Worm (Caenorhabditis elegans) whole organism, L2 larva: ENCODE results near the gene ttr-39.

Experiments
- C34F6.9 ChIP-seq: fragments of 150-350 bp; optimal IDR thresholded peaks from 2 replicates; lab custom pipeline; 2014; ENCODE audit warnings: missing biosample characterization, missing genetic modification characterization
- R02D3.7 ChIP-seq: fragments of 150-350 bp; optimal IDR thresholded peaks from 2 replicates; lab custom pipeline; 2014; ENCODE audit warnings: missing biosample characterization, missing genetic modification characterization
- Y55F3AM.14 ChIP-seq: fragments of 200-800 bp; sonication (Bioruptor generic); optimal IDR thresholded peaks from 2 replicates; lab custom pipeline; 2018; ENCODE audit warnings: mild to moderate bottlenecking, missing genetic modification characterization, missing compliant biosample characterization
- ZK546.5 ChIP-seq: sonication (generic microtip); optimal IDR thresholded peaks from 2 replicates; lab custom pipeline; 2017; ENCODE audit warnings: missing biosample characterization, missing genetic modification characterization
- alr-1 ChIP-seq: fragments of 150-350 bp; optimal IDR thresholded peaks from 2 replicates; lab custom pipeline; 2014; ENCODE audit warnings: missing biosample characterization, missing genetic modification characterization
- ama-1 ChIP-seq: fragments of 150-350 bp; optimal IDR thresholded peaks from 2 replicates; lab custom pipeline; 2018; ENCODE audit warnings: inconsistent platforms
- blmp-1 ChIP-seq: sonication (generic microtip); optimal IDR thresholded peaks from 2 replicates; lab custom pipeline; 2017; ENCODE audit warnings: missing genetic modification characterization, mild to moderate bottlenecking, missing compliant biosample characterization, antibody characterized with exemption, moderate library complexity; ENCODE audit not compliant: insufficient read depth
- ceh-16 ChIP-seq: fragments of 150-350 bp; optimal IDR thresholded peaks from 2 replicates; lab custom pipeline; 2014; ENCODE audit warnings: missing biosample characterization, missing genetic modification characterization
- ceh-82 ChIP-seq: fragments of 150-350 bp; optimal IDR thresholded peaks from 2 replicates; lab custom pipeline; 2014; ENCODE audit warnings: missing biosample characterization, missing genetic modification characterization
- crh-2 ChIP-seq: sonication (generic microtip); optimal IDR thresholded peaks from 2 replicates; lab custom pipeline; 2017; ENCODE audit warnings: missing biosample characterization, missing genetic modification characterization
- dmd-4 ChIP-seq: sonication (generic microtip); optimal IDR thresholded peaks from 2 replicates; lab custom pipeline; 2017; ENCODE audit warnings: missing biosample characterization, missing genetic modification characterization
- elt-1 ChIP-seq: fragments of 150-350 bp; optimal IDR thresholded peaks from 2 replicates; lab custom pipeline; 2014; ENCODE audit warnings: missing biosample characterization, missing genetic modification characterization
- fos-1 ChIP-seq: fragments of 150-350 bp; optimal IDR thresholded peaks from 2 replicates; lab custom pipeline; 2014; ENCODE audit warnings: missing biosample characterization, missing genetic modification characterization
- lin-11 ChIP-seq: fragments of 150-350 bp; sonication (generic microtip); optimal IDR thresholded peaks from 2 replicates; lab custom pipeline; 2014; ENCODE audit warnings: missing biosample characterization, missing genetic modification characterization, inconsistent platforms, mixed read lengths
- lin-13 ChIP-seq: fragments of 150-350 bp; optimal IDR thresholded peaks from 2 replicates; lab custom pipeline; 2014; ENCODE audit warnings: missing biosample characterization, missing genetic modification reagents, missing genetic modification characterization
- lin-39 ChIP-seq: fragments of 150-350 bp; optimal IDR thresholded peaks from 2 replicates; lab custom pipeline; 2014; ENCODE audit warnings: missing biosample characterization, missing genetic modification reagents, missing genetic modification characterization
- mbf-1 ChIP-seq: sonication (generic microtip); optimal IDR thresholded peaks from 2 replicates; lab custom pipeline; 2017; ENCODE audit warnings: missing biosample characterization, missing genetic modification characterization
- mdl-1 ChIP-seq, 2 experiments: fragments of 150-350 bp in 1 of 2; sonication (generic microtip) in 1 of 2; optimal IDR thresholded peaks; 2 replicates each; lab custom pipeline; 2017; ENCODE audit warnings: missing biosample characterization in 2 of 2, missing genetic modification characterization in 2 of 2
- nhr-12 ChIP-seq: fragments of 150-350 bp; optimal IDR thresholded peaks from 2 replicates; lab custom pipeline; 2014; ENCODE audit warnings: missing biosample characterization, missing genetic modification characterization
- nhr-23 ChIP-seq: fragments of 150-350 bp; optimal IDR thresholded peaks from 2 replicates; lab custom pipeline; 2014; ENCODE audit warnings: missing biosample characterization, missing genetic modification reagents, missing genetic modification characterization
- nhr-237 ChIP-seq: fragments of 150-350 bp; optimal IDR thresholded peaks from 2 replicates; lab custom pipeline; 2014; ENCODE audit warnings: missing biosample characterization, missing genetic modification characterization
- nhr-25 ChIP-seq: fragments of 150-350 bp; sonication (generic microtip); optimal IDR thresholded peaks from 3 replicates; lab custom pipeline; 2014; ENCODE audit warnings: missing biosample characterization, missing genetic modification characterization
- nhr-6 ChIP-seq: fragments of 150-350 bp; optimal IDR thresholded peaks from 2 replicates; lab custom pipeline; 2014; ENCODE audit warnings: missing biosample characterization, missing genetic modification characterization
- nhr-77 ChIP-seq: fragments of 150-350 bp; optimal IDR thresholded peaks from 2 replicates; lab custom pipeline; 2014; ENCODE audit warnings: missing biosample characterization, missing genetic modification characterization
- peb-1 ChIP-seq: fragments of 150-350 bp; optimal IDR thresholded peaks from 2 replicates; lab custom pipeline; 2014; ENCODE audit warnings: missing biosample characterization, missing genetic modification characterization
- sem-4 ChIP-seq: fragments of 150-350 bp; optimal IDR thresholded peaks from 2 replicates; lab custom pipeline; 2014; ENCODE audit warnings: missing biosample characterization, missing genetic modification reagents, missing genetic modification characterization
- skn-1 ChIP-seq: sonication (generic microtip); optimal IDR thresholded peaks from 2 replicates; lab custom pipeline; 2017; ENCODE audit warnings: missing biosample characterization, missing genetic modification characterization
- sma-3 ChIP-seq: sonication (generic microtip); optimal IDR thresholded peaks from 2 replicates; lab custom pipeline; 2016; ENCODE audit warnings: missing genetic modification reagents, missing genetic modification characterization, missing compliant biosample characterization
- sma-9 ChIP-seq, 2 experiments: fragments of 150-350 bp in 1 of 2; sonication (generic microtip) in 1 of 2; optimal IDR thresholded peaks; 2 replicates each; lab custom pipeline; 2014 to 2016; ENCODE audit warnings: missing genetic modification characterization in 2 of 2, mild to moderate bottlenecking in 1 of 2, missing biosample characterization in 1 of 2, missing compliant biosample characterization in 1 of 2, missing genetic modification reagents in 1 of 2, moderate library complexity in 1 of 2
- snpc-4 ChIP-seq: fragments of 150-350 bp; optimal IDR thresholded peaks from 2 replicates; lab custom pipeline; 2014; ENCODE audit warnings: missing biosample characterization, missing genetic modification characterization
- unc-62 ChIP-seq: fragments of 150-350 bp; optimal IDR thresholded peaks from 2 replicates; lab custom pipeline; 2014; ENCODE audit warnings: missing biosample characterization, missing genetic modification reagents, missing genetic modification characterization
- ztf-1 ChIP-seq: fragments of 200-800 bp; sonication (Bioruptor generic); conservative IDR thresholded peaks from 2 replicates; pipeline ENCODE4 v1.3.6; 2022; ENCODE audit warnings: missing genetic modification characterization, missing compliant biosample characterization
- ztf-11 ChIP-seq: sonication (generic microtip); optimal IDR thresholded peaks from 2 replicates; lab custom pipeline; 2017; ENCODE audit warnings: missing biosample characterization, missing genetic modification characterization
- ztf-4 ChIP-seq: fragments of 150-350 bp; optimal IDR thresholded peaks from 2 replicates; lab custom pipeline; 2014; ENCODE audit warnings: missing biosample characterization, missing genetic modification characterization

Gene ttr-39

DNA sequence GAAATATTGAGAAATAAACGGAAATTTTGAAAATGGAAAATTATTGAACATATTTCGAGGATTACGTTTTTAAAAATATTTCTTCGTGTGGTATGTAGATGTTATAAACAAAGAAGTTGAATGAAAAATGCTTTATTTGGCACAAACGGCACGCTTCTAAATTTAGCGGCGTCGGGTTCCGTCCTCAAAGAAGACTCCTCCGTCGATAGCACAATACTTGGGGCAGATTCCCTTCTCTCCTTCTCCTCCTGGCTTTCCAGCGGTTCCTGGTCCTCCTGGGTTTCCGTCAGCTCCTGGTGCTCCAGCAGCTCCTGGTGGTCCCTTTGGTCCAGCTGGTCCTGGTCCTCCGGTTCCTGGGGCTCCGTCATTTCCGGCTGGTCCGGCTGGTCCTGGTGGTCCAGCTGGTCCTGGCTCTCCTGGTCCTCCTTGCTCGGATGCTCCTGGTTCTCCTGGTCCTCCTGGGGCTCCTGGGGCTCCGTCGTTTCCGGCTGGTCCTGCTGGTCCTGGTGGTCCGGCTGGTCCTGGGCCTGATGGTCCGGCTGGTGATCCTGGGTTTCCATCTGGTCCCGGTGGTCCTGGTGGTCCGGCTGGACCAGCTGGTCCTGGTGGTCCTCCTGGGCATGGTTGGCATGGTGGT is 5.2 kb downstream of the ttr-39 start, which contains the start of gene W01B6.8:
TSS of gene W01B6.8 (minus strand) at position 51 of the 637 bp plus-strand sequence.
- TF ChIP-seq sma-9 (GFP tag; optimal IDR thresholded peaks at IDR 0.05; lab: Kevin White, UChicago): no peak
- TF ChIP-seq sma-9 (tag; optimal IDR thresholded peaks at IDR 0.05; lab: Kevin White, UChicago): no peak
- no peak for TF ChIP-seq elt-1 (tag; lab: Kevin White, UChicago)
- TF ChIP-seq snpc-4 (tag; lab: Kevin White, UChicago): no peak
- no peak for TF ChIP-seq unc-62 (GFP tag; lab: Kevin White, UChicago)
- TF ChIP-seq R02D3.7: no peak
- no peak for TF ChIP-seq ceh-16 (tag; lab: Kevin White, UChicago)
- no peak for TF ChIP-seq ztf-11 (tag; lab: Kevin White, UChicago)
- TF ChIP-seq nhr-12 (tag; lab: Kevin White, UChicago): no peak
- no peak for TF ChIP-seq ZK546.5 (tag; lab: Kevin White, UChicago)
- TF ChIP-seq crh-2 (tag; lab: Kevin White, UChicago): no peak
- TF ChIP-seq sma-3 (GFP tag; lab: Kevin White, UChicago): no peak
- TF ChIP-seq C34F6.9: no peak
- TF ChIP-seq ztf-1 (GFP tag; lab: Robert Waterston, UW): no peak

DNA sequence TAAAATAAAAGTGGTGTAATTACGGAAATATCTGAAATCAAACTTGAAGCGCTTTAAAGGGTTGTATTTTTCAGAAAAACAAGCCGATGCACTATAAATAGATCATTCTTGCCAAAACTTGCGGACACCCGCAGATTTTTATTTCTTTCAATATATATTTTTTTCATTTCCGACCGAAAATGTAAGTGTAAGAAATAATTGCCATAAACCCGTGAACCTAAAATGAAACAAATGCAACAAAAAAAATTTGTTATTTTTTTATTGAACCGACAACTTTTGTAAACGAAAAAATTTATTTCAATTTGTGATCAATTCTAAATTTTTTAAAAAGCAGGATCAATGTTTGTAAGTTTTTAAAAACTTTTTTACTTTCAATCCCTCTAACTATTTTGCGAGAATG is 8.9 kb downstream of the ttr-39 start, which contains the start of gene W01B6.6:
TSS of gene W01B6.6 (plus strand) at position 301 of the 400 bp plus-strand sequence.
- TF ChIP-seq nhr-12 (tag; lab: Kevin White, UChicago) (no peak), sma-9 (GFP tag; optimal IDR thresholded peaks at IDR 0.05; lab: Kevin White, UChicago) (no peak), sma-9 (tag; optimal IDR thresholded peaks at IDR 0.05; lab: Kevin White, UChicago) (no peak), ztf-11 (tag; lab: Kevin White, UChicago) (no peak), mbf-1 (tag; lab: Kevin White, UChicago) (no peak), nhr-25 (no peak), lin-13 (no peak), R02D3.7 (no peak), blmp-1 (tag; lab: Kevin White, UChicago) (no peak), sem-4 (tag; lab: Kevin White, UChicago) (no peak), ama-1 (no peak), Y55F3AM.14 (GFP tag; lab: Kevin White, UChicago) (no peak), lin-11 (tag; lab: Kevin White, UChicago) (no peak), ceh-16 (tag; lab: Kevin White, UChicago) (no peak)

DNA sequence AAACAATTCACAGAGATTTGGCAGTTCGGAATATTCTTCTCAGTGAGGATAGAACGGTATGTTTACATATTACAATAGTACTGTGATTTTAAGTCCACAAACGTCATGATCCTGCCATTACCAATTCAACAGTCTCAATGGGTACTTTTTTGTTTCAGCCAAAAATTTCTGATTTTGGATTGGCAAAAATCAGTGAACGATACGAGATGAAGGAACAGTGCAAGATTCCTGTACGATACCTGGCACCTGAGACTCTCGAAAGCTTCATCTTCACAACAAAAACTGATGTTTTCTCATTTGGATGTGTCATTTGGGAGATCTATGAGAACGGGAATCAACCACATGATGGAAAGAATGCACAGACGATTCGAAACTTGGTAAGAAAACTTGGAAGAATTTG is 11.7 kb downstream of the ttr-39 start:
- TF ChIP-seq ZK546.5 (tag; lab: Kevin White, UChicago) (no peak), fos-1 (no peak), elt-1 (tag; lab: Kevin White, UChicago) (no peak), ztf-11 (tag; lab: Kevin White, UChicago) (no peak), nhr-6 (tag; lab: Kevin White, UChicago) (no peak), alr-1 (tag; lab: Kevin White, UChicago) (no peak), crh-2 (tag; lab: Kevin White, UChicago) (no peak), ztf-4 (tag; lab: Kevin White, UChicago) (no peak), sem-4 (tag; lab: Kevin White, UChicago) (no peak), ceh-16 (tag; lab: Kevin White, UChicago) (no peak), snpc-4 (tag; lab: Kevin White, UChicago) (no peak), lin-39 (tag; lab: Kevin White, UChicago) (no peak)
- TF ChIP-seq, all 48 proteins: peak for 0

DNA sequence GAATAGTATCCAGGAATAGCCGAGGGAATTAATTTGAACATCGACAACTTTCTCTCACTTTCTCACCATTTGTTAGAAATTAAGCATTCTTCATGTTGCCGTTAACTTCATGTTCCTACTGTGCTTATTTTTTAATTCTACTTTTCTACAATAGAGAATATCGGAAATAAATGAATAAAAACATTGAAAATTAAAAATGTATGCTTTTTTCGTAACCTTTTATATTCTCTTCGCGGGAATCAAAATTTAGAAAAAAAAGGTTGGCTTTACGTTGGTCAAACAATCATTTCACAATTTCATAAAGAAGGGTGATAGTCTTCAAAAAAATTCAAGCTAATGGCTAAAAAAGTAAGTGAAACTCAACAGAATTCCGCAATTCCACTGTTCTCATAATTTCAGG is 13.8 kb downstream of the ttr-39 start, which contains the start of gene W01B6.5:
TSS of gene W01B6.5 (plus strand) at position 301 of the 400 bp plus-strand sequence.
- no peak for TF ChIP-seq unc-62 (GFP tag; lab: Kevin White, UChicago)
- TF ChIP-seq nhr-77 (tag; lab: Kevin White, UChicago): no peak
- TF ChIP-seq Y55F3AM.14 (GFP tag; lab: Kevin White, UChicago): no peak
- no peak for TF ChIP-seq nhr-23
- TF ChIP-seq nhr-237 (tag; lab: Kevin White, UChicago): no peak
- no peak for TF ChIP-seq ztf-11 (tag; lab: Kevin White, UChicago)
- TF ChIP-seq mdl-1 (tag; optimal IDR thresholded peaks at IDR 0.05; lab: Kevin White, UChicago): no peak
- no peak for TF ChIP-seq ceh-82
- no peak for TF ChIP-seq dmd-4 (tag; lab: Kevin White, UChicago)
- TF ChIP-seq nhr-25: no peak
- TF ChIP-seq C34F6.9: no peak
- no peak for TF ChIP-seq skn-1 (tag; lab: Kevin White, UChicago)
- no peak for TF ChIP-seq ceh-16 (tag; lab: Kevin White, UChicago)
- no peak for TF ChIP-seq peb-1 (tag; lab: Kevin White, UChicago)
- TF ChIP-seq, all 48 proteins: peak for 0
